Worm (Caenorhabditis elegans) whole organism, young adult: ENCODE data around the gene C17C3.9.

ENCODE experiments used
- D2030.7 ChIP-seq: fragments of 200-800 bp; sonication (Bioruptor generic); IDR thresholded peaks from 2 replicates; pipeline ENCODE4 v1.3.6; 2022; ENCODE audit warnings: missing genetic modification reagents, missing genetic modification characterization, missing compliant biosample characterization
- F57A8.1 ChIP-seq: fragments of 200-800 bp; sonication (Bioruptor generic); optimal IDR thresholded peaks from 2 replicates; lab custom pipeline; 2018; ENCODE audit warnings: mild to moderate bottlenecking, missing genetic modification characterization, moderate library complexity, missing compliant biosample characterization
- akir-1 ChIP-seq: fragments of 200-800 bp; sonication (Bioruptor generic); optimal IDR thresholded peaks from 2 replicates; lab custom pipeline; 2018; ENCODE audit warnings: mild to moderate bottlenecking, missing genetic modification characterization, moderate library complexity, missing compliant biosample characterization
- die-1 ChIP-seq: sonication (generic microtip); optimal IDR thresholded peaks from 2 replicates; lab custom pipeline; 2016; ENCODE audit warnings: missing genotype, mild to moderate bottlenecking, missing genetic modification characterization, missing compliant biosample characterization
- efl-1 ChIP-seq: fragments of 150-350 bp; optimal IDR thresholded peaks from 2 replicates; lab custom pipeline; 2014; ENCODE audit warnings: missing biosample characterization, missing genetic modification reagents, missing genetic modification characterization

- TF ChIP-seq die-1 (no peak), efl-1 (GFP tag; lab: Kevin White, UChicago) (no peak), F57A8.1 (no peak), akir-1 (GFP tag; lab: Kevin White, UChicago) (no peak), D2030.7 (GFP tag; lab: Robert Waterston, UW) (no peak)
Observed at ce11 chrII:5572082-5572746, 40.1 kb upstream of the C17C3.9 start.
